Fruit fly (Drosophila melanogaster): ENCODE results near the gene CG32264.

The CG32264 gene

dm6 chr3L:3755713-3756112, 50.5 kb downstream of the CG32264 start:
- TF ChIP-seq Mio (GFP tag; optimal IDR thresholded peaks at IDR 0.05): no peak
- TF ChIP-seq Sp1 (GFP tag; optimal IDR thresholded peaks at IDR 0.05): no peak
- TF ChIP-seq dmrt93B (GFP tag; optimal IDR thresholded peaks at IDR 0.05): no peak
- TF ChIP-seq psq (GFP tag; optimal IDR thresholded peaks at IDR 0.05): no peak
- no peak for TF ChIP-seq sv (GFP tag; optimal IDR thresholded peaks at IDR 0.05)
- no peak for TF ChIP-seq h (GFP tag; optimal IDR thresholded peaks at IDR 0.05)
- no peak for TF ChIP-seq jim (GFP tag; optimal IDR thresholded peaks at IDR 0.05)
- TF ChIP-seq CG9705 (GFP tag; optimal IDR thresholded peaks at IDR 0.05): no peak

- no peak for TF ChIP-seq dsf (GFP tag; optimal IDR thresholded peaks at IDR 0.05; ENCODE audit: borderline replicate concordance)
- no peak for TF ChIP-seq N (GFP tag; optimal IDR thresholded peaks at IDR 0.05)
- TF ChIP-seq fru (GFP tag; optimal IDR thresholded peaks at IDR 0.05): no peak
- no peak for TF ChIP-seq GATAd (GFP tag; optimal IDR thresholded peaks at IDR 0.05)
- no peak for TF ChIP-seq Abd-B (GFP tag; optimal IDR thresholded peaks at IDR 0.05)
- TF ChIP-seq dl (GFP tag; optimal IDR thresholded peaks at IDR 0.05; ENCODE audit: insufficient read depth in 1 of 2, partially characterized antibody in 2 of 2): no peak
- no peak for TF ChIP-seq tai (GFP tag; optimal IDR thresholded peaks at IDR 0.05)
- TF ChIP-seq pan (optimal IDR thresholded peaks at IDR 0.05): no peak
- TF ChIP-seq psq (GFP tag; optimal IDR thresholded peaks at IDR 0.05): no peak
- no peak for TF ChIP-seq Dfd (GFP tag; optimal IDR thresholded peaks at IDR 0.05)
- TF ChIP-seq CrebA (GFP tag; optimal IDR thresholded peaks at IDR 0.05; ENCODE audit: borderline replicate concordance): no peak
- no peak for TF ChIP-seq OdsH (GFP tag; optimal IDR thresholded peaks at IDR 0.05)
- TF ChIP-seq jim (GFP tag; optimal IDR thresholded peaks at IDR 0.05): no peak
- no peak for TF ChIP-seq ey (GFP tag; optimal IDR thresholded peaks at IDR 0.05)
- no peak for TF ChIP-seq Sp1 (GFP tag; optimal IDR thresholded peaks at IDR 0.05)
- no peak for TF ChIP-seq sv (GFP tag; optimal IDR thresholded peaks at IDR 0.05)
- no peak for TF ChIP-seq br (GFP tag; optimal IDR thresholded peaks at IDR 0.05)
These were observed 51.2 kb downstream of the CG32264 start, which contains the start of gene ppk27 for dm6 chr3L:3755101-3755500. Gene ppk27 (minus strand): TSS chr3L:3755201.

dm6 chr3L:3753636-3754035, 52.6 kb downstream of the CG32264 start:
- TF ChIP-seq Vsx2 (GFP tag; optimal IDR thresholded peaks at IDR 0.05; ENCODE audit: partially characterized antibody): no peak
- no peak for TF ChIP-seq Hr83 (GFP tag; optimal IDR thresholded peaks at IDR 0.05; ENCODE audit: poor library complexity, severe bottlenecking)
- no peak for TF ChIP-seq pan (optimal IDR thresholded peaks at IDR 0.05)
- no peak for TF ChIP-seq dl (GFP tag; optimal IDR thresholded peaks at IDR 0.05; ENCODE audit: insufficient read depth in 1 of 2, partially characterized antibody in 2 of 2)

dm6 chr3L:3752739-3753138, 53.5 kb downstream of the CG32264 start:
- TF ChIP-seq h (GFP tag; optimal IDR thresholded peaks at IDR 0.05): no peak
- peak; percentile 8 for TF ChIP-seq brk (GFP tag; optimal IDR thresholded peaks at IDR 0.05)
- no peak for TF ChIP-seq CG9705 (GFP tag; optimal IDR thresholded peaks at IDR 0.05)

- no peak for TF ChIP-seq br (GFP tag; optimal IDR thresholded peaks at IDR 0.05)
- TF ChIP-seq dl (GFP tag; optimal IDR thresholded peaks at IDR 0.05; ENCODE audit: insufficient read depth in 1 of 2, partially characterized antibody in 2 of 2): no peak
- TF ChIP-seq sage (GFP tag; optimal IDR thresholded peaks at IDR 0.05): no peak
- no peak for TF ChIP-seq fru (GFP tag; optimal IDR thresholded peaks at IDR 0.05)
- TF ChIP-seq woc (GFP tag; optimal IDR thresholded peaks at IDR 0.05): no peak
- no peak for TF ChIP-seq Rel (GFP tag; optimal IDR thresholded peaks at IDR 0.05)
- TF ChIP-seq Rel (tag; optimal IDR thresholded peaks at IDR 0.05): no peak
- no peak for TF ChIP-seq OdsH (GFP tag; optimal IDR thresholded peaks at IDR 0.05)
- TF ChIP-seq ey (GFP tag; optimal IDR thresholded peaks at IDR 0.05): no peak
- TF ChIP-seq Hr78 (GFP tag; optimal IDR thresholded peaks at IDR 0.05): no peak
- TF ChIP-seq GATAd (GFP tag; optimal IDR thresholded peaks at IDR 0.05): no peak
- TF ChIP-seq Sp1 (GFP tag; optimal IDR thresholded peaks at IDR 0.05): no peak
- TF ChIP-seq dmrt93B (GFP tag; optimal IDR thresholded peaks at IDR 0.05): no peak
- no peak for TF ChIP-seq rgr (GFP tag; optimal IDR thresholded peaks at IDR 0.05)
- TF ChIP-seq CG32264 (GFP tag; optimal IDR thresholded peaks at IDR 0.05): no peak
- TF ChIP-seq h (GFP tag; optimal IDR thresholded peaks at IDR 0.05): no peak
- TF ChIP-seq Dfd (GFP tag; optimal IDR thresholded peaks at IDR 0.05): no peak
- TF ChIP-seq usp (GFP tag; optimal IDR thresholded peaks at IDR 0.05): no peak
- TF ChIP-seq N (GFP tag; optimal IDR thresholded peaks at IDR 0.05): no peak
- no peak for TF ChIP-seq brk (GFP tag; optimal IDR thresholded peaks at IDR 0.05)
- no peak for TF ChIP-seq Vsx2 (GFP tag; optimal IDR thresholded peaks at IDR 0.05; ENCODE audit: partially characterized antibody)
These were observed 59.0 kb downstream of the CG32264 start for dm6 chr3L:3747276-3747675.
